Worm (Caenorhabditis elegans) whole organism, late embryonic: Measurements from ENCODE around the gene F40G9.8.

Source experiments
- C08G9.2 ChIP-seq: sonication (generic microtip); optimal IDR thresholded peaks from 2 replicates; lab custom pipeline; 2016; ENCODE audit warnings: mild to moderate bottlenecking, missing genetic modification characterization, moderate library complexity, missing compliant biosample characterization
- C38D4.7 ChIP-seq: fragments of 200-800 bp; sonication (Bioruptor generic); optimal IDR thresholded peaks from 2 replicates; lab custom pipeline; 2018; ENCODE audit warnings: mild to moderate bottlenecking, missing genetic modification characterization, moderate library complexity, missing compliant biosample characterization
- K09A11.1 ChIP-seq: sonication (generic microtip); optimal IDR thresholded peaks from 2 replicates; lab custom pipeline; 2017; ENCODE audit warnings: antibody characterized with exemption, mild to moderate bottlenecking, missing genetic modification characterization, missing compliant biosample characterization; ENCODE audit not compliant: insufficient read depth
- T23F11.4 ChIP-seq: fragments of 200-800 bp; sonication (Bioruptor generic); optimal IDR thresholded peaks from 2 replicates; lab custom pipeline; 2018; ENCODE audit warnings: mild to moderate bottlenecking, missing genetic modification characterization, missing compliant biosample characterization
- Y22D7AL.16 ChIP-seq: sonication (generic microtip); optimal IDR thresholded peaks from 2 replicates; lab custom pipeline; 2016; ENCODE audit warnings: missing genetic modification characterization, missing compliant biosample characterization
- ahr-1 ChIP-seq: sonication (generic microtip); optimal IDR thresholded peaks from 2 replicates; lab custom pipeline; 2016; ENCODE audit warnings: missing genetic modification characterization, missing compliant biosample characterization
- ceh-14 ChIP-seq: sonication (generic microtip); optimal IDR thresholded peaks from 2 replicates; lab custom pipeline; 2016; ENCODE audit warnings: missing genotype, missing genetic modification characterization, missing compliant biosample characterization
- ceh-19 ChIP-seq: fragments of 200-800 bp; sonication (Bioruptor generic); optimal IDR thresholded peaks from 2 replicates; lab custom pipeline; 2018; ENCODE audit warnings: mild to moderate bottlenecking, missing genetic modification characterization, missing compliant biosample characterization
- ceh-31 ChIP-seq: sonication (generic microtip); optimal IDR thresholded peaks from 2 replicates; lab custom pipeline; 2016; ENCODE audit warnings: missing genetic modification characterization, missing compliant biosample characterization
- ceh-48 ChIP-seq: sonication (generic microtip); optimal IDR thresholded peaks from 2 replicates; lab custom pipeline; 2016; ENCODE audit warnings: missing genetic modification characterization, inconsistent platforms, missing compliant biosample characterization
- dve-1 ChIP-seq: sonication (generic microtip); optimal IDR thresholded peaks from 2 replicates; lab custom pipeline; 2017; ENCODE audit warnings: antibody characterized with exemption, mild to moderate bottlenecking, missing genetic modification characterization, missing compliant biosample characterization
- elt-2 ChIP-seq: sonication (generic microtip); optimal IDR thresholded peaks from 2 replicates; lab custom pipeline; 2016; ENCODE audit warnings: missing genetic modification reagents, missing genetic modification characterization, missing compliant biosample characterization
- elt-4 ChIP-seq: sonication (generic microtip); optimal IDR thresholded peaks from 2 replicates; lab custom pipeline; 2016; ENCODE audit warnings: missing genetic modification characterization, missing compliant biosample characterization
- fkh-10 ChIP-seq: fragments of 150-350 bp; optimal IDR thresholded peaks from 2 replicates; lab custom pipeline; 2014; ENCODE audit warnings: missing biosample characterization, missing genetic modification reagents, missing genetic modification characterization
- fkh-6 ChIP-seq: sonication (generic microtip); optimal IDR thresholded peaks from 2 replicates; lab custom pipeline; 2016; ENCODE audit warnings: missing genetic modification characterization, missing compliant biosample characterization
- hlh-8 ChIP-seq: sonication (generic microtip); optimal IDR thresholded peaks from 2 replicates; lab custom pipeline; 2016; ENCODE audit warnings: missing genotype, missing genetic modification characterization, missing compliant biosample characterization
- lin-11 ChIP-seq: fragments of 200-800 bp; sonication (Bioruptor generic); optimal IDR thresholded peaks from 2 replicates; lab custom pipeline; 2018; ENCODE audit warnings: mild to moderate bottlenecking, missing genetic modification characterization, missing compliant biosample characterization
- madf-2 ChIP-seq: sonication (generic microtip); optimal IDR thresholded peaks from 2 replicates; lab custom pipeline; 2017; ENCODE audit warnings: missing genetic modification characterization, missing compliant biosample characterization
- mec-3 ChIP-seq: sonication (generic microtip); optimal IDR thresholded peaks from 2 replicates; lab custom pipeline; 2016; ENCODE audit warnings: borderline replicate concordance, missing genetic modification characterization, missing compliant biosample characterization
- nfya-1 ChIP-seq: sonication (generic microtip); optimal IDR thresholded peaks from 2 replicates; lab custom pipeline; 2017; ENCODE audit warnings: missing genetic modification characterization, mild to moderate bottlenecking, missing compliant biosample characterization, antibody characterized with exemption, moderate library complexity
- nhr-11 ChIP-seq: fragments of 150-350 bp; optimal IDR thresholded peaks from 2 replicates; lab custom pipeline; 2014; ENCODE audit warnings: missing biosample characterization, missing genetic modification characterization
- nhr-232 ChIP-seq: sonication (generic microtip); optimal IDR thresholded peaks from 2 replicates; lab custom pipeline; 2016; ENCODE audit warnings: missing genetic modification characterization, missing compliant biosample characterization
- pat-9 ChIP-seq: fragments of 200-800 bp; sonication (Bioruptor generic); optimal IDR thresholded peaks from 2 replicates; lab custom pipeline; 2018; ENCODE audit warnings: mild to moderate bottlenecking, missing genetic modification characterization, moderate library complexity, missing compliant biosample characterization
- pax-1 ChIP-seq: fragments of 150-350 bp; optimal IDR thresholded peaks from 2 replicates; lab custom pipeline; 2014; ENCODE audit warnings: missing biosample characterization, missing genetic modification characterization
- pqm-1 ChIP-seq: sonication (generic microtip); optimal IDR thresholded peaks from 2 replicates; lab custom pipeline; 2016; ENCODE audit warnings: missing genetic modification characterization, missing compliant biosample characterization
- sdc-2 ChIP-seq: sonication (generic microtip); optimal IDR thresholded peaks from 2 replicates; lab custom pipeline; 2016; ENCODE audit warnings: missing genotype, missing genetic modification characterization, missing compliant biosample characterization
- sox-2 ChIP-seq: fragments of 200-800 bp; sonication (Bioruptor generic); IDR thresholded peaks from 2 replicates; pipeline ENCODE4 v1.3.6; 2022; ENCODE audit warnings: missing genetic modification reagents, missing genetic modification characterization, missing compliant biosample characterization
- sox-4 ChIP-seq: sonication (generic microtip); optimal IDR thresholded peaks from 2 replicates; lab custom pipeline; 2017; ENCODE audit warnings: mild to moderate bottlenecking, missing genetic modification characterization, inconsistent platforms, missing compliant biosample characterization
- unc-3 ChIP-seq, 2 experiments: fragments of 200-800 bp in 1 of 2; sonication (Bioruptor generic) in 1 of 2; sonication (generic microtip) in 1 of 2; conservative IDR thresholded peaks in 1 of 2; optimal IDR thresholded peaks in 1 of 2; 2 replicates each; pipeline versions ENCODE4 v1.3.6 to Lab custom; 2016 to 2022; ENCODE audit warnings: missing compliant biosample characterization in 2 of 2, missing genetic modification characterization in 2 of 2, missing genetic modification reagents in 1 of 2
- unc-86 ChIP-seq: sonication (generic microtip); optimal IDR thresholded peaks from 2 replicates; lab custom pipeline; 2016; ENCODE audit warnings: missing genetic modification characterization, missing compliant biosample characterization

The F40G9.8 gene

DNA sequence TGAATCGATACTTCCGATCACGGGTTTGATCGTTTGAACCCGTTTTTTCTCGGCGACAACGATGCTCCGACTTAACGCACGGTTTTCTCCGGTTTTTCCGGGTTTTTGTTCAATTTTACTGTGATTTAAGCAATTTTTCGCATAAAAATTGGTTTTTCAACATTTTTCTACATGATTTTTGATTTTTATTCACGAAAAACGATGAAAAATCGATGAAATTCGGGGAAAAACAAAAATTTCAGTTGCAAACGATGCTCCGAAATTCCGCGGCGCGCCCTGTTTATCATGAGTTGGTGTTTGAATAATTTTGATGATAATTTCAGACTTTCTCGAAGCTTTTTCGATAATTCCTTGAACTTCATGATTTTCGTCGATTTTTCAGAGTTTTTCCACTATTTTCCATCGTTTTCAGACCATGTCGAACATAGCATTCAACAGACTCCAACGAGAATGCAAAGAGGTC, 23.8 kb upstream of the F40G9.8 start, which contains the start of gene ubc-20:
Gene ubc-20, plus strand, starts transcription at position 413 of the 463 bp plus-strand sequence.
- TF ChIP-seq Y22D7AL.16 (tag; lab: Kevin White, UChicago) (no peak), sox-2 (GFP tag; lab: Robert Waterston, UW) (no peak), fkh-6 (tag; lab: Kevin White, UChicago) (no peak), mec-3 (tag; lab: Kevin White, UChicago) (no peak), ceh-48 (tag; lab: Kevin White, UChicago) (peak; percentile 53)

DNA sequence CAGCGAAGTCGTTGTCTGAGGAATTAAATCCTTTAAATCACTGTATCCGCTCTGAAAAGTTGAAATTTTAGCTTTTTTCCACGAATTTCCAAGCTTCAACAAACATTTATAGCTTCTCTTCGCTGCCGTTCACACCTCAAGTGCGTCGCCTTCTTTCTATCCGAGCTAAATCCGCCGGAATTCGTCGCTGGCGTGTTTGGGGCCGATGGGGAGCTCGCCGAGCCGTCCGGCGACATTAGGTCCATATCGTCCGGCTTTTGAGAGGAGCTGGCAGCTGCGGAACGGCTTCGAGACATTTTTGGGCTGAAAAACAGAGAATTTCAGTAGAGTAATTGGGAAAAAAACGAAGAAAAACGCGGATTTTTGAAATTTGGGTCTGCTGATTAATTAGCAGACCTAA, 23.2 kb upstream of the F40G9.8 start, which contains the start of gene mxl-2:
Gene mxl-2, minus strand, starts transcription at position 303 of the 400 bp plus-strand sequence.
- no peak for TF ChIP-seq elt-4
- TF ChIP-seq pat-9 (tag; lab: Kevin White, UChicago) = no peak
- no peak for TF ChIP-seq hlh-8 (tag; lab: Kevin White, UChicago)
- no peak for TF ChIP-seq nfya-1 (tag; lab: Kevin White, UChicago)
- no peak for TF ChIP-seq sox-2 (GFP tag; lab: Robert Waterston, UW)
- no peak for TF ChIP-seq ceh-48 (tag; lab: Kevin White, UChicago)
- TF ChIP-seq C38D4.7 (GFP tag; lab: Kevin White, UChicago) = no peak
- TF ChIP-seq madf-2 (tag; lab: Kevin White, UChicago) = no peak
- TF ChIP-seq ahr-1 (tag; lab: Kevin White, UChicago) = no peak
- no peak for TF ChIP-seq C08G9.2 (tag; lab: Kevin White, UChicago)
- no peak for TF ChIP-seq T23F11.4 (GFP tag; lab: Kevin White, UChicago)
- TF ChIP-seq K09A11.1 (tag; lab: Kevin White, UChicago) = no peak
- TF ChIP-seq fkh-10 = no peak
- no peak for TF ChIP-seq ceh-31
- no peak for TF ChIP-seq lin-11 (tag; lab: Kevin White, UChicago)
- no peak for TF ChIP-seq unc-86 (tag; lab: Kevin White, UChicago)
- no peak for TF ChIP-seq sdc-2 (tag; lab: Kevin White, UChicago)
- no peak for TF ChIP-seq dve-1 (tag; lab: Kevin White, UChicago)
- TF ChIP-seq nhr-232 = no peak
- no peak for TF ChIP-seq pqm-1 (tag; lab: Kevin White, UChicago)

DNA sequence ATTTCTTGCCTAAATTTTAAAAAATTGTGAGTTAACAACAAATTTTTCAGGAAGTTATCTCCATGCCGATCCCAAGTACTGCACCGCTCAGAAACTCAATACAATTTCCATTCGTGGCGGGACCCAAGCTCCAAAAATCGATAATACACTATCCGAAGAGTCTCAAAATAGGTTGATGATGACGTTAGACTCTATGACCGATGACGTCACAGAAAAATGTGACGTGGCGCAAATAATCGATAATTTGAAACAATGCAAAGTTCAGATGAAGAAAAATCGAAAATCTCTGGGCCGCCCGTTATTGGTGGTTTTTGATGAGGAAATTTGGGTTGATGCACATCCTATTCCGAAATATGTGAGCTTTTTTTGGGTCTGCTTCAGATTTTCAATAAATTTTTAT, 19.7 kb upstream of the F40G9.8 start:
- no peak for TF ChIP-seq Y22D7AL.16 (tag; lab: Kevin White, UChicago)
- no peak for TF ChIP-seq nhr-11 (tag; lab: Kevin White, UChicago)
- TF ChIP-seq pax-1 (tag; lab: Kevin White, UChicago) = no peak
- TF ChIP-seq sox-4 (tag; lab: Kevin White, UChicago) = no peak
- no peak for TF ChIP-seq nfya-1 (tag; lab: Kevin White, UChicago)
- TF ChIP-seq ceh-19 (GFP tag; lab: Kevin White, UChicago) = no peak

DNA sequence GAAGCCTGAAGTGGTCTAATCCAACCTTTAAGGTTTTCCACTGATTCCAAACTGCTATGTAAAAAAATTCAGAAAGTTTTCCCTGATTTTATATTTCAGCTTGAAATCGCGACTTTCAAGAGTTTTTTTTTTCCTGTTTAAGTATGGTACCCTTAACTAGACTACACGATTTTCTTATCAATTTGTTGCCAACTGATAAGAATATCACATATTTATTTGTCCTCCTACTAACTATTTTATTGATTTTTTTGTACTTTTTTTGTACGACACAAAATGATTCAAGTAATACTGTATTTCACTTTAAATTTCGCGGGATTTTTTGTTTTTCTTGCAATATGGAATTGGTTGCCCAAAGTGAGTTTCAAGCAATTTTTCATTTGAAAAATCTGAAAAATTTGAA, 18.4 kb upstream of the F40G9.8 start:
- TF ChIP-seq unc-3 (GFP tag; conservative IDR thresholded peaks at IDR 0.05; lab: Robert Waterston, UW) = no peak
- no peak for TF ChIP-seq unc-3 (tag; optimal IDR thresholded peaks at IDR 0.05; lab: Kevin White, UChicago)
- no peak for TF ChIP-seq pax-1 (tag; lab: Kevin White, UChicago)
- TF ChIP-seq elt-2 (tag; lab: Kevin White, UChicago) = peak; percentile 70

DNA sequence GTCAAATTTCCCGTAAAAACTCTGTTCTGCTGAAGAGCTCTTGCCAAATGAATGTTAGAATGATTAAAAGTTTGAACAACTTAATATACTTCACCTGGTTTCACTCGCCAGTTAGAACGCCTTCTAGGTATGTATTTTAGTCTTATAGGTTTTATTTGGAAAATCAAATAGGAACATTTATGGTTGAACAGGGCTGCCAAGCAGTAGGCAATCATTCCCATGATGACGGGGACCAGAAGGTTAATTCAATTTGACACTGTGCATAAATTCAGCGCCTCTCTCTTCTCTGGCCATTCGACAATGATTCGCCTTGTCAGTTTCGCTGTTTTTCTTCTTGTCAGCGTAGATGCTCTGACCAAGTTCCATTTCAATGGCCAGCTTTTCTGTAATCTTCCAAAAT, 17.4 kb upstream of the F40G9.8 start, which contains the start of gene F40G9.15:
Gene F40G9.15, plus strand, starts transcription at position 301 of the 400 bp plus-strand sequence.
- TF ChIP-seq unc-3 (GFP tag; conservative IDR thresholded peaks at IDR 0.05; lab: Robert Waterston, UW) (no peak), unc-3 (tag; optimal IDR thresholded peaks at IDR 0.05; lab: Kevin White, UChicago) (no peak), ceh-14 (tag; lab: Kevin White, UChicago) (no peak), hlh-8 (tag; lab: Kevin White, UChicago) (no peak), elt-2 (tag; lab: Kevin White, UChicago) (no peak), ceh-48 (tag; lab: Kevin White, UChicago) (no peak)
